Worm (Caenorhabditis elegans): ENCODE data around the gene F20B6.6.

Gene F20B6.6

DNA sequence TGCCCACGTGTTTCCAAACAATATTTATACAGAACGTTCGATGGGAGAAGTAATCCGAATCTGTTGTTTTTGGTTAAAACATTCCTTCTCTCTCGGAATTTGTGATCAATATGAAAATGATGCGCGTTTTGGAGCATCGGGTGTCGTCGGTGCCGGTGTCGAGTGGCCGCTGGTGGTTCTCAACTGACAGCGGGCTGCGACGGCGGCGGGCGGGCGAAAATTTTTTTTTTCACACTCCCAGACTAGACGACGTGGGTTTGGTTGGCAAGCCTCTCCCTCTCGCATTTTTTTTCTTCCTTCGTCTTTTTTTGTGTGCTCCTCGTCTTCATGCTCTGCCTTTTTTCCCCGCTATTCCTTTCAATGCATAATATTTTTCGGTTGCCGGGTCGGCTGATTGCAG lies 16.2 kb upstream of the F20B6.6 start, which contains the start of gene W01H2.2:
Gene W01H2.2 (minus strand): TSS at position 285 of the 400 bp plus-strand sequence.
- TF ChIP-seq sdc-2 (tag; optimal IDR thresholded peaks at IDR 0.05), result peak; percentile 10
- TF ChIP-seq lin-11 (tag; optimal IDR thresholded peaks at IDR 0.05), result no peak
- TF ChIP-seq nhr-11 (tag; optimal IDR thresholded peaks at IDR 0.05), result no peak
- TF ChIP-seq unc-42 (tag; optimal IDR thresholded peaks at IDR 0.05), result peak; percentile 10
- no peak for TF ChIP-seq sox-2 (GFP tag; IDR thresholded peaks at IDR 0.05)
- no peak for TF ChIP-seq ceh-6 (GFP tag; optimal IDR thresholded peaks at IDR 0.05)
- peak; percentile 7 for TF ChIP-seq ceh-34 (tag; optimal IDR thresholded peaks at IDR 0.05)
- TF ChIP-seq ztf-16 (tag; optimal IDR thresholded peaks at IDR 0.05), result no peak

DNA sequence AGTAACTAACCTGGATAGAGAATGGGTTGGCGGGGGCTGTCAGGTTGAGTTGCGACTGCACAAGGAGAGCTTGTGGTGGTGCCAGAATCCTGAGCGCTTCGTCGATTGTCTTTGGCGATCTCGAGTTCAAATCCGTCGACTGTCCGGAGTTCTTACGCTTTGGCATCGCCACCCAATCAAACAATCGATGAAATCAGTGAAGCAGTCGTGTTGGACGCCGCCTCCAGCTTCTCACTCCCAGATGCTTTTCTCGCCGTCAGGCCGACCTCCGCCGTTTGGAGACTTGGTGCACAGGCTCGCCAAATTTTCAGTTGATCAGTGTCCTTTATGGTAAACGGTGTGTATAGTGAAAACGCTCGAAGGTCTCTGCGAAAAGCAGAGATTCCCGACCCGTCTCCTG lies 14.9 kb upstream of the F20B6.6 start, which contains the start of the genes F20B6.10 and hpk-1:
Gene F20B6.10 (minus strand): TSS at position 303 of the 400 bp plus-strand sequence.
Gene hpk-1 (minus strand): TSS at position 397 of the 400 bp plus-strand sequence.
- TF ChIP-seq hlh-6 (tag; optimal IDR thresholded peaks at IDR 0.05) (no peak), unc-3 (GFP tag; conservative IDR thresholded peaks at IDR 0.05) (no peak), unc-3 (tag; optimal IDR thresholded peaks at IDR 0.05) (no peak), hlh-8 (tag; optimal IDR thresholded peaks at IDR 0.05) (no peak), T23F11.4 (GFP tag; optimal IDR thresholded peaks at IDR 0.05) (no peak), K02D7.2 (tag; optimal IDR thresholded peaks at IDR 0.05) (no peak), unc-86 (tag; optimal IDR thresholded peaks at IDR 0.05) (no peak), lin-11 (tag; optimal IDR thresholded peaks at IDR 0.05) (no peak), pha-2 (tag; optimal IDR thresholded peaks at IDR 0.05) (no peak), nfya-1 (tag; optimal IDR thresholded peaks at IDR 0.05) (no peak)

ce11 chrX:4215500-4216107 lies 13.6 kb upstream of the F20B6.6 start:
- TF ChIP-seq elt-2 (tag; optimal IDR thresholded peaks at IDR 0.05), result peak; percentile 65
- TF ChIP-seq pqm-1 (tag; optimal IDR thresholded peaks at IDR 0.05), result no peak
- TF ChIP-seq F13H6.1 (tag; optimal IDR thresholded peaks at IDR 0.05), result no peak
- TF ChIP-seq syd-9 (tag; optimal IDR thresholded peaks at IDR 0.05), result no peak

DNA sequence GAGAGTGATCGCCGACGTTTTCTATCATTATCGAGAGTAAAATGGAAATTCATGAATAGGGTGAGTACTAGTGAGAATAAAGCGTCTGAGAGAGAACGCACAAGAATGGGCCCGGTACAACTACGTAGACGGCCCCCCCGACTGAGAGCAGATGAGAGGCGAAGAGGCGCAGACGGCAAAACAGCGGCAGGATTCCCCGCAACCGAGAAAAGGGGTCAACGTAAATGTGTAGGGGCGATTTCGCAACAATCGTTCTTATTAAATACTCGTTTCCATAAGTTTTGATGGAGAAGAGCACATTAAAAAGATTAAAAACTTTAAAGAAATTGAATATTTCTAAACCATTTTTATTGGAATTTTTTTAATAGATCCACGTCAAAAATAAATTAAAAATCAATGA lies 12.6 kb upstream of the F20B6.6 start:
- TF ChIP-seq elt-2 (tag; optimal IDR thresholded peaks at IDR 0.05) (no peak), ceh-24 (tag; optimal IDR thresholded peaks at IDR 0.05) (no peak), C08G9.2 (tag; optimal IDR thresholded peaks at IDR 0.05) (no peak), pha-4 (tag; optimal IDR thresholded peaks at IDR 0.05) (no peak), elt-4 (tag; optimal IDR thresholded peaks at IDR 0.05) (no peak), lin-11 (tag; optimal IDR thresholded peaks at IDR 0.05) (no peak), hlh-13 (GFP tag; optimal IDR thresholded peaks at IDR 0.05) (no peak), unc-55 (GFP tag; optimal IDR thresholded peaks at IDR 0.05) (no peak), sdc-2 (tag; optimal IDR thresholded peaks at IDR 0.05) (peak; percentile 74), ceh-34 (tag; optimal IDR thresholded peaks at IDR 0.05) (no peak), nfya-1 (tag; optimal IDR thresholded peaks at IDR 0.05) (peak; percentile 8), madf-2 (tag; optimal IDR thresholded peaks at IDR 0.05) (no peak), ahr-1 (tag; optimal IDR thresholded peaks at IDR 0.05) (no peak), F13H6.1 (tag; optimal IDR thresholded peaks at IDR 0.05) (no peak), hlh-6 (tag; optimal IDR thresholded peaks at IDR 0.05) (no peak), ceh-18 (tag; optimal IDR thresholded peaks at IDR 0.05) (no peak), ceh-9 (tag; optimal IDR thresholded peaks at IDR 0.05) (no peak), unc-42 (tag; optimal IDR thresholded peaks at IDR 0.05) (no peak), pat-9 (tag; optimal IDR thresholded peaks at IDR 0.05) (no peak), tbx-2 (tag; optimal IDR thresholded peaks at IDR 0.05) (peak; percentile 29), npax-4 (tag; optimal IDR thresholded peaks at IDR 0.05) (no peak)

- TF ChIP-seq ama-1 (optimal IDR thresholded peaks at IDR 0.05), result no peak
- TF ChIP-seq hlh-13 (GFP tag; optimal IDR thresholded peaks at IDR 0.05), result peak; percentile 65
- TF ChIP-seq nfya-1 (tag; optimal IDR thresholded peaks at IDR 0.05), result peak; percentile 98
- TF ChIP-seq hlh-30 (tag; optimal IDR thresholded peaks at IDR 0.05; ENCODE audit: insufficient read depth), result peak; percentile 85
- TF ChIP-seq pha-4 (tag; optimal IDR thresholded peaks at IDR 0.05), result no peak
- TF ChIP-seq madf-2 (tag; optimal IDR thresholded peaks at IDR 0.05), result peak; percentile 67
- TF ChIP-seq odd-2 (tag; optimal IDR thresholded peaks at IDR 0.05), result peak; percentile 36
- peak; percentile 97 for TF ChIP-seq ceh-34 (tag; optimal IDR thresholded peaks at IDR 0.05)
- TF ChIP-seq dve-1 (tag; optimal IDR thresholded peaks at IDR 0.05), result peak; percentile 95
- TF ChIP-seq nhr-11 (tag; optimal IDR thresholded peaks at IDR 0.05), result no peak
- peak; percentile 68 for TF ChIP-seq unc-3 (GFP tag; conservative IDR thresholded peaks at IDR 0.05)
- TF ChIP-seq unc-3 (tag; optimal IDR thresholded peaks at IDR 0.05), result peak; percentile 81
- TF ChIP-seq ceh-24 (tag; optimal IDR thresholded peaks at IDR 0.05), result no peak
- peak; percentile 99 for TF ChIP-seq ceh-18 (tag; optimal IDR thresholded peaks at IDR 0.05)
- no peak for TF ChIP-seq nhr-232 (tag; optimal IDR thresholded peaks at IDR 0.05)
- peak; percentile 77 for TF ChIP-seq F13H6.1 (tag; optimal IDR thresholded peaks at IDR 0.05)
- peak; percentile 97 for TF ChIP-seq ref-2 (tag; optimal IDR thresholded peaks at IDR 0.05)
- TF ChIP-seq T23F11.4 (GFP tag; optimal IDR thresholded peaks at IDR 0.05), result peak; percentile 67
- peak; percentile 70 for TF ChIP-seq ttx-3 (tag; optimal IDR thresholded peaks at IDR 0.05)
- TF ChIP-seq eyg-1 (tag; optimal IDR thresholded peaks at IDR 0.05), result peak; percentile 73
- TF ChIP-seq ahr-1 (tag; optimal IDR thresholded peaks at IDR 0.05), result peak; percentile 32
- TF ChIP-seq elt-2 (tag; optimal IDR thresholded peaks at IDR 0.05), result peak; percentile 76
Observed at ce11 chrX:4209131-4209530, 7.1 kb upstream of the F20B6.6 start.

All from whole organism, late embryonic.